ENCODE assay signal across 4 worm cellular contexts in the genomic region with DNA sequence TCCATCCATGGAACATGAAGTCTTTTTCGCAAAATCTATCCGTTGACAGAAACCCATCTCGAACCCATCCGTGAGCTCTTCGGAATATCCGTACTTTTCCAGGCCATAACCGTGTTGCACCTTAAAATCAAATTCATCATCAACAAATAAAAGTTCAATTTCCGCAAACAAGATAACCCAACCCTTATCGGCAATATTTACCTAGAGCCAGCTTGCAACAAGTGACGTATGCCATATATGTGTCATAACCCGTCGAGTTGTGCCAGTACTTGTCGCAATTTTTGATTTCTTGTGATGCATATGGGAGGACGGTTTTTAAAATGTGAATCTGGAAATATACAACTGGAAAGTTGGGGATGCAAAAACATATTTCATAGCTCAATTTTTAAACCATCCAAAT.
TF ChIP-seq lines count a peak whose summit lies in the region.

No protein-coding gene starts in this region.

TF ChIP-seq in whole organism, L2 larva, 48 proteins besides CTCF, POLR2A, EP300 and RAD21:
- TF ChIP-seq snpc-4 (tag; optimal IDR thresholded peaks at IDR 0.05; lab: Kevin White, UChicago), result no peak
- TF ChIP-seq dmd-4 (tag; optimal IDR thresholded peaks at IDR 0.05; lab: Kevin White, UChicago), result no peak
- TF ChIP-seq sma-3 (GFP tag; optimal IDR thresholded peaks at IDR 0.05; lab: Kevin White, UChicago), result no peak
- TF ChIP-seq nhr-21 (tag; optimal IDR thresholded peaks at IDR 0.05; lab: Kevin White, UChicago), result no peak
- no peak for TF ChIP-seq sma-9 (GFP tag; optimal IDR thresholded peaks at IDR 0.05; lab: Kevin White, UChicago)
- TF ChIP-seq sma-9 (tag; optimal IDR thresholded peaks at IDR 0.05; lab: Kevin White, UChicago), result no peak
- TF ChIP-seq crh-2 (tag; optimal IDR thresholded peaks at IDR 0.05; lab: Kevin White, UChicago), result peak; percentile 9
- TF ChIP-seq nhr-11 (tag; optimal IDR thresholded peaks at IDR 0.05; lab: Kevin White, UChicago), result no peak
- no peak for TF ChIP-seq lin-39 (tag; optimal IDR thresholded peaks at IDR 0.05; lab: Kevin White, UChicago)
- TF ChIP-seq nhr-129 (tag; optimal IDR thresholded peaks at IDR 0.05; lab: Kevin White, UChicago), result no peak
- TF ChIP-seq unc-62 (GFP tag; optimal IDR thresholded peaks at IDR 0.05; lab: Kevin White, UChicago), result no peak
- no peak for TF ChIP-seq ZK546.5 (tag; optimal IDR thresholded peaks at IDR 0.05; lab: Kevin White, UChicago)
- TF ChIP-seq aly-2 (tag; optimal IDR thresholded peaks at IDR 0.05; lab: Kevin White, UChicago), result no peak
- peak; percentile 83 for TF ChIP-seq fos-1 (tag; optimal IDR thresholded peaks at IDR 0.05; lab: Kevin White, UChicago)
- no peak for TF ChIP-seq mab-5 (tag; optimal IDR thresholded peaks at IDR 0.05; lab: Kevin White, UChicago)
- no peak for TF ChIP-seq sem-4 (tag; optimal IDR thresholded peaks at IDR 0.05; lab: Kevin White, UChicago)
- TF ChIP-seq lin-11 (tag; optimal IDR thresholded peaks at IDR 0.05; lab: Kevin White, UChicago), result no peak
- TF ChIP-seq mdl-1 (tag; optimal IDR thresholded peaks at IDR 0.05; lab: Kevin White, UChicago), result no peak

TF ChIP-seq in whole organism, L3 larva, 47 proteins besides CTCF, POLR2A, EP300 and RAD21:
- no peak for TF ChIP-seq ceh-28 (tag; optimal IDR thresholded peaks at IDR 0.05; lab: Kevin White, UChicago)
- peak; percentile 43 for TF ChIP-seq pha-4 (tag; optimal IDR thresholded peaks at IDR 0.05; lab: Kevin White, UChicago)
- TF ChIP-seq pqm-1 (tag; optimal IDR thresholded peaks at IDR 0.05; lab: Kevin White, UChicago), result peak; percentile 58
- peak; percentile 58 for TF ChIP-seq elt-2 (tag; optimal IDR thresholded peaks at IDR 0.05; lab: Kevin White, UChicago)

TF ChIP-seq in whole organism, L4 larva, 104 proteins besides CTCF, POLR2A, EP300 and RAD21:
- TF ChIP-seq hlh-11 (tag; optimal IDR thresholded peaks at IDR 0.05; lab: Kevin White, UChicago) (peak; percentile 29), F37D6.2 (tag; optimal IDR thresholded peaks at IDR 0.05; lab: Kevin White, UChicago) (no peak), snpc-1.2 (GFP tag; IDR thresholded peaks at IDR 0.05; lab: Robert Waterston, UW) (no peak), daf-16 (GFP tag; optimal IDR thresholded peaks at IDR 0.05; lab: Kevin White, UChicago) (no peak), daf-16 (tag; optimal IDR thresholded peaks at IDR 0.05; lab: Kevin White, UChicago) (peak; percentile 95), dmd-6 (GFP tag; IDR thresholded peaks at IDR 0.05; lab: Robert Waterston, UW) (peak; percentile 51), nhr-28 (tag; optimal IDR thresholded peaks at IDR 0.05; lab: Kevin White, UChicago) (peak; percentile 26), ztf-7 (tag; optimal IDR thresholded peaks at IDR 0.05; lab: Kevin White, UChicago) (no peak), hmg-1.1 (GFP tag; IDR thresholded peaks at IDR 0.05; lab: Robert Waterston, UW) (no peak), mdt-29 (GFP tag; IDR thresholded peaks at IDR 0.05; lab: Robert Waterston, UW) (no peak), dve-1 (tag; optimal IDR thresholded peaks at IDR 0.05; lab: Kevin White, UChicago; ENCODE audit: insufficient read depth) (peak; percentile 21), pqm-1 (tag; optimal IDR thresholded peaks at IDR 0.05; lab: Kevin White, UChicago) (peak; percentile 60)
TF ChIP-seq in whole organism, L4 larva: peak in this region for 6.

TF ChIP-seq in whole organism, young adult, 124 proteins besides CTCF, POLR2A, EP300 and RAD21:
- TF ChIP-seq hsf-1 (GFP tag; IDR thresholded peaks at IDR 0.05; lab: Robert Waterston, UW) (no peak), nhr-80 (tag; optimal IDR thresholded peaks at IDR 0.05; lab: Kevin White, UChicago) (peak; percentile 7), B0336.3 (GFP tag; IDR thresholded peaks at IDR 0.05; lab: Robert Waterston, UW) (no peak), dpff-1 (tag; optimal IDR thresholded peaks at IDR 0.05; lab: Kevin White, UChicago) (no peak)
